Worm (Caenorhabditis elegans) whole organism, L1 larva: ENCODE measurements around the gene frm-2.

Experiments
- C34B4.2 ChIP-seq: sonication (generic microtip); optimal IDR thresholded peaks from 2 replicates; lab custom pipeline; 2017; ENCODE audit warnings: mild to moderate bottlenecking, missing genetic modification characterization, missing compliant biosample characterization
- alr-1 ChIP-seq: fragments of 200-800 bp; sonication (Bioruptor generic); optimal IDR thresholded peaks from 2 replicates; lab custom pipeline; 2018; ENCODE audit warnings: borderline replicate concordance, mild to moderate bottlenecking, missing genetic modification characterization, missing compliant biosample characterization
- aly-2 ChIP-seq: fragments of 150-350 bp; optimal IDR thresholded peaks from 2 replicates; lab custom pipeline; 2014; ENCODE audit warnings: missing biosample characterization, missing genetic modification characterization
- ama-1 ChIP-seq: fragments of 150-350 bp; optimal IDR thresholded peaks from 2 replicates; lab custom pipeline; 2014
- blmp-1 ChIP-seq: fragments of 150-350 bp; optimal IDR thresholded peaks from 2 replicates; lab custom pipeline; 2014; ENCODE audit warnings: missing biosample characterization, missing genetic modification characterization
- ceh-82 ChIP-seq, 3 experiments: fragments of 150-350 bp in 1 of 3; sonication (generic microtip) in 2 of 3; optimal IDR thresholded peaks; 2 replicates each; lab custom pipeline; 2014 to 2017; ENCODE audit warnings: missing biosample characterization in 3 of 3, missing genetic modification characterization in 3 of 3
- ces-1 ChIP-seq: fragments of 150-350 bp; optimal IDR thresholded peaks from 2 replicates; lab custom pipeline; 2014; ENCODE audit warnings: missing biosample characterization, missing genetic modification reagents, missing genetic modification characterization
- dsc-1 ChIP-seq: sonication (generic microtip); optimal IDR thresholded peaks from 2 replicates; lab custom pipeline; 2016; ENCODE audit warnings: mild to moderate bottlenecking, missing genetic modification characterization, missing compliant biosample characterization
- efl-1 ChIP-seq, 4 experiments: fragments of 150-350 bp; optimal IDR thresholded peaks in 3 of 4; peaks in 1 of 4; 1 replicate in 1 of 4; 2 replicates in 3 of 4; lab custom pipeline; 2014; ENCODE audit warnings: missing biosample characterization in 2 of 4, missing genetic modification characterization in 2 of 4, missing genetic modification reagents in 2 of 4
- egl-13 ChIP-seq: sonication (generic microtip); optimal IDR thresholded peaks from 2 replicates; lab custom pipeline; 2016; ENCODE audit warnings: missing genotype, missing genetic modification reagents, missing genetic modification characterization, missing compliant biosample characterization
- elt-2 ChIP-seq: sonication (generic microtip); optimal IDR thresholded peaks from 2 replicates; lab custom pipeline; 2016; ENCODE audit warnings: missing genetic modification characterization, mild to moderate bottlenecking, inconsistent platforms, missing compliant biosample characterization, missing genetic modification reagents
- elt-3 ChIP-seq, 6 experiments: fragments of 150-350 bp in 1 of 6; sonication (generic microtip); optimal IDR thresholded peaks; 2 replicates each; lab custom pipeline; 2017 to 2018; ENCODE audit warnings: missing biosample characterization in 6 of 6, missing genetic modification characterization in 6 of 6, inconsistent platforms in 1 of 6
- ets-5 ChIP-seq: fragments of 200-800 bp; sonication (Bioruptor generic); IDR thresholded peaks from 2 replicates; pipeline ENCODE4 v1.3.6; 2022; ENCODE audit warnings: missing genetic modification characterization, missing compliant biosample characterization
- fkh-8 ChIP-seq: sonication (generic microtip); optimal IDR thresholded peaks from 2 replicates; lab custom pipeline; 2016; ENCODE audit warnings: mild to moderate bottlenecking, missing genetic modification characterization, missing compliant biosample characterization
- grh-1 ChIP-seq: fragments of 200-800 bp; sonication (Bioruptor generic); IDR thresholded peaks from 2 replicates; pipeline ENCODE4 v1.3.6; 2022; ENCODE audit warnings: missing genetic modification reagents, missing genetic modification characterization, missing compliant biosample characterization
- hlh-17 ChIP-seq: fragments of 200-800 bp; sonication (Bioruptor generic); optimal IDR thresholded peaks from 2 replicates; lab custom pipeline; 2018; ENCODE audit warnings: missing genetic modification characterization, mild to moderate bottlenecking, missing compliant biosample characterization, moderate library complexity, borderline replicate concordance
- hlh-4 ChIP-seq: sonication (generic microtip); optimal IDR thresholded peaks from 2 replicates; lab custom pipeline; 2016; ENCODE audit warnings: mild to moderate bottlenecking, missing genetic modification characterization, missing compliant biosample characterization
- hpl-2 ChIP-seq: fragments of 150-350 bp; optimal IDR thresholded peaks from 2 replicates; lab custom pipeline; 2014; ENCODE audit warnings: missing biosample characterization, missing genetic modification reagents, missing genetic modification characterization
- irx-1 ChIP-seq: sonication (generic microtip); optimal IDR thresholded peaks from 2 replicates; lab custom pipeline; 2016; ENCODE audit warnings: missing genetic modification characterization, missing compliant biosample characterization
- lin-13 ChIP-seq: fragments of 150-350 bp; optimal IDR thresholded peaks from 2 replicates; lab custom pipeline; 2014; ENCODE audit warnings: missing biosample characterization, missing genetic modification reagents, missing genetic modification characterization
- lin-14 ChIP-seq: fragments of 200-800 bp; sonication (Bioruptor generic); optimal IDR thresholded peaks from 2 replicates; lab custom pipeline; 2018; ENCODE audit warnings: mild to moderate bottlenecking, missing genetic modification characterization, moderate library complexity, missing compliant biosample characterization
- lin-15B ChIP-seq: fragments of 150-350 bp; sonication (generic microtip); optimal IDR thresholded peaks from 3 replicates; lab custom pipeline; 2014; ENCODE audit warnings: missing biosample characterization, missing genetic modification characterization
- lir-3 ChIP-seq: sonication (generic microtip); optimal IDR thresholded peaks from 2 replicates; lab custom pipeline; 2016; ENCODE audit warnings: mild to moderate bottlenecking, missing genetic modification characterization, moderate library complexity, missing compliant biosample characterization; ENCODE audit not compliant: poor library complexity
- lsy-2 ChIP-seq, 2 experiments: fragments of 150-350 bp; optimal IDR thresholded peaks; 2 replicates each; lab custom pipeline; 2014; ENCODE audit warnings: missing biosample characterization in 2 of 2, missing genetic modification characterization in 2 of 2
- mab-9 ChIP-seq: fragments of 200-800 bp; sonication (Bioruptor generic); IDR thresholded peaks from 2 replicates; pipeline ENCODE4 v1.3.6; 2022; ENCODE audit warnings: missing genetic modification reagents, missing genetic modification characterization, missing compliant biosample characterization
- mef-2 ChIP-seq: fragments of 150-350 bp; optimal IDR thresholded peaks from 2 replicates; lab custom pipeline; 2014; ENCODE audit warnings: missing biosample characterization, missing genetic modification characterization
- mep-1 ChIP-seq: fragments of 150-350 bp; optimal IDR thresholded peaks from 2 replicates; lab custom pipeline; 2014; ENCODE audit warnings: missing biosample characterization, missing genetic modification characterization
- nhr-20 ChIP-seq: sonication (generic microtip); optimal IDR thresholded peaks from 2 replicates; lab custom pipeline; 2016; ENCODE audit warnings: mild to moderate bottlenecking, missing genetic modification characterization, missing compliant biosample characterization
- nhr-28 ChIP-seq: fragments of 150-350 bp; optimal IDR thresholded peaks from 2 replicates; lab custom pipeline; 2014; ENCODE audit warnings: missing biosample characterization, missing genetic modification characterization
- nhr-47 ChIP-seq: sonication (generic microtip); optimal IDR thresholded peaks from 2 replicates; lab custom pipeline; 2016; ENCODE audit warnings: mild to moderate bottlenecking, missing genetic modification characterization, moderate library complexity, missing compliant biosample characterization
- nhr-71 ChIP-seq: sonication (generic microtip); optimal IDR thresholded peaks from 2 replicates; lab custom pipeline; 2016; ENCODE audit warnings: mild to moderate bottlenecking, missing genetic modification characterization, moderate library complexity, missing compliant biosample characterization
- nhr-84 ChIP-seq: sonication (generic microtip); optimal IDR thresholded peaks from 2 replicates; lab custom pipeline; 2017; ENCODE audit warnings: missing biosample characterization, missing genetic modification characterization
- nhr-90 ChIP-seq: sonication (generic microtip); optimal IDR thresholded peaks from 2 replicates; lab custom pipeline; 2016; ENCODE audit warnings: mild to moderate bottlenecking, missing genetic modification characterization, missing compliant biosample characterization; ENCODE audit not compliant: poor library complexity
- pax-3 ChIP-seq: fragments of 200-800 bp; sonication (Bioruptor generic); optimal IDR thresholded peaks from 2 replicates; lab custom pipeline; 2018; ENCODE audit warnings: mild to moderate bottlenecking, missing genetic modification characterization, moderate library complexity, missing compliant biosample characterization
- pqm-1 ChIP-seq: sonication (generic microtip); optimal IDR thresholded peaks from 3 replicates; lab custom pipeline; 2017; ENCODE audit warnings: missing biosample characterization, missing genetic modification characterization
- skn-1 ChIP-seq: fragments of 150-350 bp; optimal IDR thresholded peaks from 2 replicates; lab custom pipeline; 2014; ENCODE audit warnings: missing biosample characterization, missing genetic modification characterization
- sox-4 ChIP-seq: sonication (generic microtip); optimal IDR thresholded peaks from 2 replicates; lab custom pipeline; 2016; ENCODE audit warnings: missing genetic modification characterization, missing compliant biosample characterization
- sup-37 ChIP-seq: fragments of 200-800 bp; sonication (Bioruptor generic); optimal IDR thresholded peaks from 2 replicates; lab custom pipeline; 2018; ENCODE audit warnings: mild to moderate bottlenecking, missing genetic modification characterization, missing compliant biosample characterization
- tbx-2 ChIP-seq: sonication (generic microtip); optimal IDR thresholded peaks from 2 replicates; lab custom pipeline; 2016; ENCODE audit warnings: missing genetic modification characterization, missing compliant biosample characterization
- tlp-1 ChIP-seq: fragments of 150-350 bp; optimal IDR thresholded peaks from 2 replicates; lab custom pipeline; 2014; ENCODE audit warnings: missing biosample characterization, missing genetic modification characterization
- unc-130 ChIP-seq: fragments of 150-350 bp; optimal IDR thresholded peaks from 2 replicates; lab custom pipeline; 2017; ENCODE audit warnings: missing biosample characterization, missing genetic modification characterization, inconsistent platforms
- unc-30 ChIP-seq: sonication (generic microtip); optimal IDR thresholded peaks from 2 replicates; lab custom pipeline; 2017; ENCODE audit warnings: missing biosample characterization, missing genetic modification characterization
- unc-62 ChIP-seq: fragments of 150-350 bp; optimal IDR thresholded peaks from 2 replicates; lab custom pipeline; 2014; ENCODE audit warnings: missing biosample characterization, missing genetic modification reagents, missing genetic modification characterization
- vab-15 ChIP-seq: sonication (generic microtip); optimal IDR thresholded peaks from 2 replicates; lab custom pipeline; 2017; ENCODE audit warnings: missing genotype, mild to moderate bottlenecking, missing genetic modification characterization, missing compliant biosample characterization
- xbp-1 ChIP-seq: sonication (generic microtip); optimal IDR thresholded peaks from 2 replicates; lab custom pipeline; 2016; ENCODE audit warnings: missing genetic modification characterization, missing compliant biosample characterization
- zip-4 ChIP-seq: fragments of 200-800 bp; sonication (Bioruptor generic); optimal IDR thresholded peaks from 2 replicates; lab custom pipeline; 2018; ENCODE audit warnings: mild to moderate bottlenecking, missing genetic modification characterization, moderate library complexity, missing compliant biosample characterization
- ztf-11 ChIP-seq, 2 experiments: sonication (generic microtip); optimal IDR thresholded peaks; 2 replicates each; lab custom pipeline; 2016 to 2017; ENCODE audit warnings: missing genetic modification characterization in 2 of 2, missing biosample characterization in 1 of 2, missing compliant biosample characterization in 1 of 2

frm-2 gene

DNA sequence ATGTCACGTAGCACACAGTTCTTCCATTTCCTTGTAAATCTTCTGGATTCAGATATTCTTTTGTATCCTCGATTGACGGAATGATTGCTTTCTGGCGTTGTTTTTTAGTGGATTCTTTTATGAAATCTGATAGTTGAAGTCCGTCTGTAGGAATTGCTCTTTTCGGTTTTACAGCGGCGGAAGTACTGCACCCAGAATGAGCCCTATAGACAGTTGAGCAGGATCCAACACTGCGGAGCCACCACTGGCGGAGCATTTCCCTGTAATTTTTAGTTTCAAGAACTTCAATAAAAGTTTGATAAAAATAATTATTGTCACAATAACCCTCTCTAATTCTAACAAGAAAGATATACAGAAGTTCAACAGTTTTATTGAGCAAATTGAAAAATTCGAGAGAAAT is 36.1 kb downstream of the frm-2 start, which contains the start of gene F25B5.5:
Gene F25B5.5 (minus strand): TSS at position 260 of the 400 bp plus-strand sequence.
- TF ChIP-seq tlp-1 (no peak), efl-1 (optimal IDR thresholded peaks at IDR 0.05; lab: Kevin White, UChicago) (no peak), efl-1 (GFP tag; optimal IDR thresholded peaks at IDR 0.05 in 1 of 2; lab: Kevin White, UChicago) (peak in 1 of 2 experiments; percentile 23)

DNA sequence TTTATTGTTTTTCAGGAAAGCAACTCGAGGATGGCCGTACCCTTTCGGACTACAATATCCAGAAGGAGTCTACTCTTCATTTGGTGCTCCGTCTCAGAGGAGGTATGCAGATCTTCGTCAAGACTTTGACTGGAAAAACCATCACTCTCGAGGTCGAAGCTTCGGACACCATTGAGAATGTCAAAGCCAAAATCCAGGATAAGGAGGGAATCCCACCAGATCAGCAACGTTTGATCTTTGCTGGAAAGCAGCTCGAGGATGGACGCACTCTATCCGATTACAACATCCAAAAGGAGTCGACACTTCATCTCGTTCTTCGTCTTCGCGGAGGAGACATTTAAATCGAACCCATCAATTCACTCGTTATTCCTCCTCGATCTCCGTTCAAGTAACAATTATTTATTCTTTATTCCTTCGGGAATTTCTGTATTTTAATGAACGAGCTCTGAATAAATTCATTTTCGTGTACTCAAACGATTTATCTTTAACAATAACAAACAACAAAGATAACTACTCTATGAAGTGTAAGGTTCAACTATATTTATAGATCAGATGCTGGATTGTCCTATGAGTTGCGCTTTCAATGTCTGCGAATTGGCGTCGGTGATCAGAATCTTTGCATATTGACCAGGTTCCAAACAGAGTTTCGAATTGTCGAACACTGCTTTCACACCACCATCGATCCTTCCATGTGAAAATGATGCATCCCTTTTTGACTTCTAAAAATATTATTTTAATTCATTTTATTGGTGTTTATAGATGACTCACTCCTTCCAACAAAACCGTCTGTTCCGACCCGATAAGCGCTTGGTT is 38.4 kb downstream of the frm-2 start:
- TF ChIP-seq hlh-4: no peak
- TF ChIP-seq ama-1 (lab: Kevin White, UChicago): peak; percentile 93
- TF ChIP-seq lin-13 (GFP tag; lab: Kevin White, UChicago): no peak
- TF ChIP-seq nhr-28 (tag; lab: Kevin White, UChicago): no peak
- TF ChIP-seq C34B4.2: no peak
- peak; percentile 54 for TF ChIP-seq nhr-71 (tag; lab: Kevin White, UChicago)
- TF ChIP-seq nhr-90: peak; percentile 68
- TF ChIP-seq sox-4 (tag; lab: Kevin White, UChicago): no peak
- no peak for TF ChIP-seq pqm-1 (tag; lab: Kevin White, UChicago)
- no peak for TF ChIP-seq ces-1 (GFP tag; lab: Kevin White, UChicago)
- TF ChIP-seq unc-130 (tag; lab: Kevin White, UChicago): no peak
- no peak for TF ChIP-seq tlp-1
- no peak for TF ChIP-seq mep-1 (tag; lab: Kevin White, UChicago)
- peak; percentile 57 for TF ChIP-seq lir-3 (tag; lab: Kevin White, UChicago)
- TF ChIP-seq hpl-2 (GFP tag; lab: Kevin White, UChicago): peak; percentile 67
- peak; percentile 39 for TF ChIP-seq elt-2 (tag; lab: Kevin White, UChicago)
- TF ChIP-seq nhr-47 (tag; lab: Kevin White, UChicago): peak; percentile 58
- TF ChIP-seq ztf-11 (tag; optimal IDR thresholded peaks at IDR 0.05; lab: Kevin White, UChicago): peak in 1 of 2 experiments; percentile 19
- TF ChIP-seq egl-13 (tag; lab: Kevin White, UChicago): no peak
- peak; percentile 40 for TF ChIP-seq nhr-20 (tag; lab: Kevin White, UChicago)
- TF ChIP-seq dsc-1 (tag; lab: Kevin White, UChicago): peak; percentile 3
- TF ChIP-seq unc-62 (GFP tag; lab: Kevin White, UChicago): no peak
- TF ChIP-seq sup-37 (GFP tag; lab: Kevin White, UChicago): no peak
- peak; percentile 98 for TF ChIP-seq aly-2 (tag; lab: Kevin White, UChicago)
- no peak for TF ChIP-seq tbx-2 (tag; lab: Kevin White, UChicago)
- no peak for TF ChIP-seq zip-4
- TF ChIP-seq fkh-8 (tag; lab: Kevin White, UChicago): no peak
- no peak for TF ChIP-seq lin-15B (tag; lab: Kevin White, UChicago)
- no peak for TF ChIP-seq blmp-1 (tag; lab: Kevin White, UChicago)
- no peak for TF ChIP-seq vab-15 (tag; lab: Kevin White, UChicago)
- TF ChIP-seq mef-2 (tag; lab: Kevin White, UChicago): no peak
- no peak for TF ChIP-seq ets-5 (GFP tag; lab: Robert Waterston, UW)
- TF ChIP-seq lin-14 (GFP tag; lab: Kevin White, UChicago): peak; percentile 25
- TF ChIP-seq elt-3 (tag; optimal IDR thresholded peaks at IDR 0.05; lab: Kevin White, UChicago): no peak
- no peak for TF ChIP-seq mab-9 (GFP tag; lab: Robert Waterston, UW)
- TF ChIP-seq pax-3: no peak
- TF ChIP-seq irx-1 (tag; lab: Kevin White, UChicago): no peak
- TF ChIP-seq efl-1 (optimal IDR thresholded peaks at IDR 0.05; lab: Kevin White, UChicago): peak in 1 of 2 experiments; percentile 24
- TF ChIP-seq efl-1 (GFP tag; optimal IDR thresholded peaks at IDR 0.05 in 1 of 2; lab: Kevin White, UChicago): peak in 1 of 2 experiments; percentile 92
- TF ChIP-seq lsy-2 (tag; optimal IDR thresholded peaks at IDR 0.05; lab: Kevin White, UChicago): peak in 1 of 2 experiments; percentile 18
- no peak for TF ChIP-seq hlh-17 (GFP tag; lab: Kevin White, UChicago)
- TF ChIP-seq unc-30 (tag; lab: Kevin White, UChicago): no peak
- TF ChIP-seq nhr-84 (tag; lab: Kevin White, UChicago): no peak
- TF ChIP-seq ceh-82 (tag; optimal IDR thresholded peaks at IDR 0.05; lab: Kevin White, UChicago): no peak
- TF ChIP-seq xbp-1 (tag; lab: Kevin White, UChicago): peak; percentile 18
- no peak for TF ChIP-seq alr-1 (tag; lab: Kevin White, UChicago)
- TF ChIP-seq grh-1 (GFP tag; lab: Robert Waterston, UW): peak; percentile 35; the same call in 1 of the 2 replicates
- TF ChIP-seq skn-1 (tag; lab: Kevin White, UChicago): no peak
